Fruit fly (Drosophila melanogaster): ENCODE measurements around the gene CG14130.

The CG14130 gene

dm6 chr3L:11816641-11817040, 1.4 kb downstream of the CG14130 start:
- TF ChIP-seq CG11504 (tag; optimal IDR thresholded peaks at IDR 0.05): peak; percentile 99
- no peak for TF ChIP-seq Gsc (GFP tag; IDR thresholded peaks at IDR 0.05)

dm6 chr3L:11819639-11820456, 4.6 kb downstream of the CG14130 start:
- TF ChIP-seq sisA (GFP tag; IDR thresholded peaks at IDR 0.05) (no peak), vvl (GFP tag; IDR thresholded peaks at IDR 0.05) (peak; percentile 83), Dll (GFP tag; IDR thresholded peaks at IDR 0.05; ENCODE audit: partially characterized antibody) (peak; percentile 60; the same call in 1 of the 4 replicates), E2f1 (GFP tag; IDR thresholded peaks at IDR 0.05) (peak; percentile 30; the same call in 1 of the 2 replicates), CG6791 (GFP tag; IDR thresholded peaks at IDR 0.05; ENCODE audit: partially characterized antibody) (no peak), gsb (GFP tag; IDR thresholded peaks at IDR 0.05) (peak; percentile 32; the same call in 1 of the 2 replicates), MESR4 (GFP tag; optimal IDR thresholded peaks at IDR 0.05) (peak; percentile 14), YL-1 (GFP tag; optimal IDR thresholded peaks at IDR 0.05) (peak; percentile 10), zen2 (GFP tag; IDR thresholded peaks at IDR 0.05; ENCODE audit: partially characterized antibody) (no peak), zfh1 (GFP tag; IDR thresholded peaks at IDR 0.05) (peak; percentile 40; the same call in 1 of the 3 replicates), MBD-R2 (GFP tag; IDR thresholded peaks at IDR 0.05) (peak; percentile 40), CG12071 (GFP tag; optimal IDR thresholded peaks at IDR 0.05) (peak; percentile 31), shn (GFP tag; optimal IDR thresholded peaks at IDR 0.05) (peak; percentile 48), eve (GFP tag; optimal IDR thresholded peaks at IDR 0.05) (no peak), ems (GFP tag; optimal IDR thresholded peaks at IDR 0.05) (peak; percentile 33), CG17912 (GFP tag; optimal IDR thresholded peaks at IDR 0.05) (no peak), p53 (GFP tag; optimal IDR thresholded peaks at IDR 0.05) (no peak), NK7.1 (GFP tag; optimal IDR thresholded peaks at IDR 0.05) (no peak), Xrp1 (GFP tag; IDR thresholded peaks at IDR 0.05) (peak; percentile 64), Sin3A (optimal IDR thresholded peaks at IDR 0.05) (no peak), Gug (GFP tag; IDR thresholded peaks at IDR 0.05) (peak; percentile 29; the same call in 1 of the 4 replicates), tin (GFP tag; optimal IDR thresholded peaks at IDR 0.05) (peak; percentile 4), Taf1 (GFP tag; IDR thresholded peaks at IDR 0.05) (0 out of 2 replicates have a peak, but pooled peaks have one; percentile 18), CG32767 (GFP tag; IDR thresholded peaks at IDR 0.05) (0 out of 2 replicates have a peak, but pooled peaks have one; percentile 32), CG10321 (GFP tag; IDR thresholded peaks at IDR 0.05) (0 out of 2 replicates have a peak, but pooled peaks have one; percentile 22), Elba2 (GFP tag; optimal IDR thresholded peaks at IDR 0.05) (peak; percentile 71), corto (GFP tag; optimal IDR thresholded peaks at IDR 0.05) (peak; percentile 14), CG13894 (tag; optimal IDR thresholded peaks at IDR 0.05) (no peak), oc (tag; optimal IDR thresholded peaks at IDR 0.05) (peak; percentile 16), lmd (GFP tag; IDR thresholded peaks at IDR 0.05) (peak; percentile 16; the same call in 1 of the 2 replicates), chinmo (GFP tag; IDR thresholded peaks at IDR 0.05; ENCODE audit: partially characterized antibody) (peak; percentile 84; the same call in 3 of the 4 replicates), CG1602 (GFP tag; optimal IDR thresholded peaks at IDR 0.05) (peak; percentile 11), schlank (tag; optimal IDR thresholded peaks at IDR 0.05) (no peak), CG17359 (tag; optimal IDR thresholded peaks at IDR 0.05) (peak; percentile 41), HLH54F (GFP tag; optimal IDR thresholded peaks at IDR 0.05) (peak; percentile 26), Ets65A (GFP tag) (no peak), CoRest (tag; optimal IDR thresholded peaks at IDR 0.05) (peak; percentile 16), CG11456 (GFP tag; IDR thresholded peaks at IDR 0.05) (peak; percentile 55; the same call in 1 of the 3 replicates), CG13624 (GFP tag; optimal IDR thresholded peaks at IDR 0.05) (peak; percentile 46), ind (GFP tag; optimal IDR thresholded peaks at IDR 0.05) (peak; percentile 44), nau (GFP tag; optimal IDR thresholded peaks at IDR 0.05) (peak; percentile 11), Atf-2 (GFP tag; optimal IDR thresholded peaks at IDR 0.05) (peak; percentile 17), CG7372 (GFP tag; IDR thresholded peaks at IDR 0.05) (0 out of 2 replicates have a peak, but pooled peaks have one; percentile 28), seq (GFP tag; IDR thresholded peaks at IDR 0.05) (no peak), prd (optimal IDR thresholded peaks at IDR 0.05) (no peak), prd (GFP tag; IDR thresholded peaks at IDR 0.05) (peak; percentile 51; the same call in 2 of the 3 replicates)

All from whole organism, embryonic.